Worm (Caenorhabditis elegans) whole organism, L3 larva: ENCODE measurements around the gene F14H8.8.

Experiments
- ZK546.5 ChIP-seq: sonication (generic microtip); optimal IDR thresholded peaks from 2 replicates; lab custom pipeline; 2017; ENCODE audit warnings: missing biosample characterization, missing genetic modification characterization
- ama-1 ChIP-seq: fragments of 150-350 bp; optimal IDR thresholded peaks from 2 replicates; lab custom pipeline; 2018
- ceh-16 ChIP-seq: sonication (generic microtip); optimal IDR thresholded peaks from 2 replicates; lab custom pipeline; 2017; ENCODE audit warnings: missing biosample characterization, missing genetic modification characterization
- ceh-28 ChIP-seq: fragments of 150-350 bp; optimal IDR thresholded peaks from 2 replicates; lab custom pipeline; 2014; ENCODE audit warnings: missing biosample characterization, missing genetic modification reagents, missing genetic modification characterization
- ceh-82 ChIP-seq: fragments of 150-350 bp; optimal IDR thresholded peaks from 2 replicates; lab custom pipeline; 2014; ENCODE audit warnings: missing biosample characterization, missing genetic modification characterization
- ceh-9 ChIP-seq: sonication (generic microtip); optimal IDR thresholded peaks from 2 replicates; lab custom pipeline; 2018; ENCODE audit warnings: missing biosample characterization, missing genetic modification characterization
- daf-12 ChIP-seq: fragments of 150-350 bp; optimal IDR thresholded peaks from 2 replicates; lab custom pipeline; 2014; ENCODE audit warnings: missing biosample characterization, missing genetic modification reagents, missing genetic modification characterization
- egl-5 ChIP-seq: fragments of 150-350 bp; optimal IDR thresholded peaks from 2 replicates; lab custom pipeline; 2017; ENCODE audit warnings: missing biosample characterization, missing genetic modification reagents, missing genetic modification characterization, inconsistent platforms
- elt-1 ChIP-seq: fragments of 150-350 bp; optimal IDR thresholded peaks from 2 replicates; lab custom pipeline; 2014; ENCODE audit warnings: missing biosample characterization, missing genetic modification characterization
- elt-2 ChIP-seq: sonication (generic microtip); optimal IDR thresholded peaks from 2 replicates; lab custom pipeline; 2016; ENCODE audit warnings: missing genetic modification reagents, mild to moderate bottlenecking, missing genetic modification characterization, missing compliant biosample characterization
- elt-3 ChIP-seq, 3 experiments: fragments of 150-350 bp in 1 of 3; sonication (generic microtip) in 2 of 3; optimal IDR thresholded peaks; 2 replicates in 2 of 3; 4 replicates in 1 of 3; lab custom pipeline; 2014 to 2017; ENCODE audit warnings: missing biosample characterization in 3 of 3, missing genetic modification characterization in 3 of 3
- eor-1 ChIP-seq, 2 experiments: fragments of 150-350 bp; optimal IDR thresholded peaks; 2 replicates each; lab custom pipeline; 2014 to 2018; ENCODE audit warnings: missing biosample characterization in 2 of 2, missing genetic modification characterization in 2 of 2
- fkh-2 ChIP-seq: fragments of 150-350 bp; optimal IDR thresholded peaks from 2 replicates; lab custom pipeline; 2014; ENCODE audit warnings: missing biosample characterization, missing genetic modification reagents, missing genetic modification characterization
- fos-1 ChIP-seq: fragments of 150-350 bp; optimal IDR thresholded peaks from 2 replicates; lab custom pipeline; 2014; ENCODE audit warnings: missing biosample characterization, missing genetic modification characterization
- hmg-11 ChIP-seq: sonication (generic microtip); optimal IDR thresholded peaks from 2 replicates; lab custom pipeline; 2016; ENCODE audit warnings: missing genetic modification characterization, missing compliant biosample characterization
- jun-1 ChIP-seq: fragments of 150-350 bp; optimal IDR thresholded peaks from 2 replicates; lab custom pipeline; 2014; ENCODE audit warnings: missing biosample characterization, missing genetic modification reagents, missing genetic modification characterization
- lin-15B ChIP-seq: fragments of 150-350 bp; optimal IDR thresholded peaks from 2 replicates; lab custom pipeline; 2014; ENCODE audit warnings: missing biosample characterization, missing genetic modification characterization
- lsy-12 ChIP-seq: sonication (generic microtip); optimal IDR thresholded peaks from 2 replicates; lab custom pipeline; 2016; ENCODE audit warnings: mild to moderate bottlenecking, missing genetic modification characterization, missing compliant biosample characterization
- mdl-1 ChIP-seq: fragments of 150-350 bp; optimal IDR thresholded peaks from 2 replicates; lab custom pipeline; 2014; ENCODE audit warnings: missing biosample characterization, missing genetic modification characterization
- mml-1 ChIP-seq: fragments of 150-350 bp; sonication (generic microtip); optimal IDR thresholded peaks from 3 replicates; lab custom pipeline; 2014; ENCODE audit warnings: missing biosample characterization, missing genetic modification characterization
- nhr-11 ChIP-seq: fragments of 150-350 bp; optimal IDR thresholded peaks from 2 replicates; lab custom pipeline; 2014; ENCODE audit warnings: missing biosample characterization, missing genetic modification characterization
- nhr-12 ChIP-seq: fragments of 150-350 bp; optimal IDR thresholded peaks from 2 replicates; lab custom pipeline; 2014; ENCODE audit warnings: missing biosample characterization, missing genetic modification characterization
- nhr-237 ChIP-seq: fragments of 150-350 bp; optimal IDR thresholded peaks from 2 replicates; lab custom pipeline; 2014; ENCODE audit warnings: missing biosample characterization, missing genetic modification characterization
- nhr-28 ChIP-seq: fragments of 150-350 bp; optimal IDR thresholded peaks from 2 replicates; lab custom pipeline; 2014; ENCODE audit warnings: missing biosample characterization, missing genetic modification characterization
- nhr-67 ChIP-seq: fragments of 150-350 bp; optimal IDR thresholded peaks from 2 replicates; lab custom pipeline; 2014; ENCODE audit warnings: missing biosample characterization, missing genetic modification characterization
- nhr-77 ChIP-seq: fragments of 150-350 bp; optimal IDR thresholded peaks from 2 replicates; lab custom pipeline; 2014; ENCODE audit warnings: missing biosample characterization, missing genetic modification characterization
- pha-4 ChIP-seq: fragments of 150-350 bp; optimal IDR thresholded peaks from 2 replicates; lab custom pipeline; 2014; ENCODE audit warnings: missing biosample characterization, missing genetic modification reagents, missing genetic modification characterization
- sea-2 ChIP-seq: fragments of 150-350 bp; sonication (generic microtip); optimal IDR thresholded peaks from 4 replicates; lab custom pipeline; 2014; ENCODE audit warnings: missing biosample characterization, missing genetic modification reagents, missing genetic modification characterization
- skn-1 ChIP-seq: fragments of 150-350 bp; optimal IDR thresholded peaks from 2 replicates; lab custom pipeline; 2014; ENCODE audit warnings: missing biosample characterization, missing genetic modification characterization
- snpc-4 ChIP-seq: fragments of 150-350 bp; optimal IDR thresholded peaks from 2 replicates; lab custom pipeline; 2014; ENCODE audit warnings: missing biosample characterization, missing genetic modification characterization
- unc-39 ChIP-seq: sonication (generic microtip); optimal IDR thresholded peaks from 4 replicates; lab custom pipeline; 2017; ENCODE audit warnings: missing biosample characterization, missing genetic modification characterization
- unc-62 ChIP-seq: fragments of 150-350 bp; sonication (generic microtip); optimal IDR thresholded peaks from 4 replicates; lab custom pipeline; 2014; ENCODE audit warnings: missing biosample characterization, missing genetic modification reagents, missing genetic modification characterization
- zag-1 ChIP-seq: fragments of 150-350 bp; optimal IDR thresholded peaks from 2 replicates; lab custom pipeline; 2014; ENCODE audit warnings: missing biosample characterization, missing genetic modification characterization
- ztf-4 ChIP-seq: fragments of 150-350 bp; optimal IDR thresholded peaks from 2 replicates; lab custom pipeline; 2014; ENCODE audit warnings: missing biosample characterization, missing genetic modification characterization

F14H8.8 gene

DNA sequence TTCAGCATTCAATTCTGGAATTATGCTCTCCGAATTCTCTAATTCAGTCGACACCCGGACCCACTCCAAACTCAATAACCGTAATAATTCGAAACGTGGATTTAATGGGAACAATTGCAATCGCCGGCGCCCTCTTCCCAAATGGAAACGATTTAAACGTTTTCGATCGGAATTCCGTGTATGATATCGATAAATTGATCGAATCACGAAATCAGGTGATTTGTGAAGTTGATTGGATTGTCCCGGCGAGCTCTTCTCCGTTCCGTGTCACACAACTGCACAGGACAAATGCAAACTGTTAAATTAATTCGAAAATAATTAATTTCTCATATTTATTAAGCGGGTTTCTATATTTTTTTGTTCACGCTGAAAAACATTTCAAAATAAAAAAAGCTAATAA lies 26.6 kb downstream of the F14H8.8 start, which contains the start of gene C25D7.16:
TSS of gene C25D7.16 (plus strand) at position 301 of the 400 bp plus-strand sequence.
- TF ChIP-seq sea-2 (GFP tag; lab: Kevin White, UChicago) (no peak), fos-1 (no peak), nhr-67 (tag; lab: Kevin White, UChicago) (no peak), unc-39 (tag; lab: Kevin White, UChicago) (no peak), nhr-11 (tag; lab: Kevin White, UChicago) (no peak), skn-1 (tag; lab: Kevin White, UChicago) (no peak), hmg-11 (tag; lab: Kevin White, UChicago) (no peak), ZK546.5 (tag; lab: Kevin White, UChicago) (no peak), mml-1 (tag; lab: Kevin White, UChicago) (no peak), lsy-12 (tag; lab: Kevin White, UChicago) (no peak), nhr-28 (tag; lab: Kevin White, UChicago) (no peak), ceh-16 (no peak), ceh-82 (tag; lab: Kevin White, UChicago) (no peak), elt-1 (tag; lab: Kevin White, UChicago) (no peak), nhr-12 (tag; lab: Kevin White, UChicago) (no peak), daf-12 (tag; lab: Kevin White, UChicago) (no peak), eor-1 (tag; optimal IDR thresholded peaks at IDR 0.05; lab: Kevin White, UChicago) (no peak), fkh-2 (no peak)

DNA sequence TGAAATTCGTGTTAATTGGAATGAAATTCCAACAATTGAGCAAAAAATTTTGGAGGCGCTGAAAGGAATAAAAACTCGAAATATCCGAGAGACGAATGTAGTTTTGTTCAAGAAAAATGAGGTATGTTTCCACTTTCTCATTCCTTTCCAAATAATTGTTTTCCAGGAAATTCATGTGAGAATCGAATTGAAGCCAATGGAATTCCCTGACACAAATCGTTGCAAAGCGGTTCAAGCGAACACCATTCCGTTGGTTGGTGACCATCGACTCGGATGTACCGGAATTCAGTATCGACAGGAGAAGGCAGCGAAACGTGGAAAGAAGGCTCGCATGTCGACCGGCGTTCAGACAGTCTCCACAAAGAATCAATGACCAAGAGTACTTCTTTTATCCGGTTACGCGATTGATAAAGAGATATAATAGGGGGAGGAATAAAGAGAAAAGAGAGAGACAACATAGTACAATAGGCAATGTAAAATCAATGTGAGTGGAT lies 27.1 kb downstream of the F14H8.8 start:
- TF ChIP-seq nhr-28 (tag; lab: Kevin White, UChicago) (no peak), fos-1 (no peak), ceh-82 (tag; lab: Kevin White, UChicago) (no peak), skn-1 (tag; lab: Kevin White, UChicago) (no peak), unc-39 (tag; lab: Kevin White, UChicago) (no peak), ztf-4 (tag; lab: Kevin White, UChicago) (no peak), unc-62 (GFP tag; lab: Kevin White, UChicago) (no peak), mdl-1 (no peak), ama-1 (lab: Kevin White, UChicago) (no peak)

DNA sequence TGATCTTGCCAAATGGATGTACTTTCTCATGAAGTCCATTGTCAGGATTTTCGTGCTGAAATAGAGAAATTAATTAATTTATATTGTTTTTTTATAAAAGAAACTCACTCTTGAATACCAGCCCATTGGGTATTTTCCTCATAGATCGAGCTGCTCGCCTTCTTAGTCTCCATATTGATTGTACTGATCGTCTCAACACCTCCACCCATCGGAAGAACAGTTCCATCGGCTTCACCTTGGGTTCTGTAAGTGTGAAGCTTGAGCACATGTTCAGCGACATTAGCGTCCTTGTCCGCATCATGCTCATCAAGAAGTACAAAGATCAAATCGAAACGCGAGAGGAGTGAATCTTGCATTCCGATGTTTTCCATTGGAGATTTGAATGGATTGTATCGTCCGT lies 28.5 kb downstream of the F14H8.8 start:
- TF ChIP-seq elt-3 (tag; optimal IDR thresholded peaks at IDR 0.05; lab: Kevin White, UChicago), result no peak
- no peak for TF ChIP-seq fos-1
- no peak for TF ChIP-seq snpc-4
- no peak for TF ChIP-seq ceh-28 (tag; lab: Kevin White, UChicago)

DNA sequence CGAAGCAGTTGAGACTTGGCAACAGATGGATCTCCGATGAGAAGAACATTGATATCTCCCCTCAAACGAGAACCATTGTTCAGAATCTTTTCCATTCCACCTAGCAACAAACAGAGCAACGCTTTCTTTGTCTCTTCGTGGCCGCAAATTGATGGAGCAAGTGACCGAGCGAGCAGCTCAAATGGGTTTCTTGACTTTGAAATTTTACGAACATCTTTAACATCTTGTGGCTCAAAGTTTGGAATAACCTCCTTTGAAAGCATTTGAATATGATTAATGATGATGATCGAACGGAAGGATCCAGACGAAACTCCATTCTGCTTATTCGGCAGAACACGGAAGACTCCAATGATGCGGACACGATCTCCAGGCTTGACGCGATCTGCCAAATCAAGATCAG lies 29.2 kb downstream of the F14H8.8 start:
- TF ChIP-seq snpc-4, result no peak
- TF ChIP-seq zag-1, result no peak
- TF ChIP-seq elt-2 (tag; lab: Kevin White, UChicago), result no peak
- no peak for TF ChIP-seq skn-1 (tag; lab: Kevin White, UChicago)
- no peak for TF ChIP-seq elt-3 (tag; optimal IDR thresholded peaks at IDR 0.05; lab: Kevin White, UChicago)
- no peak for TF ChIP-seq jun-1
- TF ChIP-seq ceh-9 (tag; lab: Kevin White, UChicago), result no peak
- no peak for TF ChIP-seq nhr-28 (tag; lab: Kevin White, UChicago)
- no peak for TF ChIP-seq nhr-237
- no peak for TF ChIP-seq fos-1
- TF ChIP-seq nhr-67 (tag; lab: Kevin White, UChicago), result no peak
- TF ChIP-seq ZK546.5 (tag; lab: Kevin White, UChicago), result no peak
- TF ChIP-seq egl-5 (tag; lab: Kevin White, UChicago), result no peak
- no peak for TF ChIP-seq ama-1 (lab: Kevin White, UChicago)
- no peak for TF ChIP-seq elt-1 (tag; lab: Kevin White, UChicago)
- no peak for TF ChIP-seq nhr-12 (tag; lab: Kevin White, UChicago)
- no peak for TF ChIP-seq pha-4 (tag; lab: Kevin White, UChicago)
- TF ChIP-seq lin-15B (tag; lab: Kevin White, UChicago), result no peak

DNA sequence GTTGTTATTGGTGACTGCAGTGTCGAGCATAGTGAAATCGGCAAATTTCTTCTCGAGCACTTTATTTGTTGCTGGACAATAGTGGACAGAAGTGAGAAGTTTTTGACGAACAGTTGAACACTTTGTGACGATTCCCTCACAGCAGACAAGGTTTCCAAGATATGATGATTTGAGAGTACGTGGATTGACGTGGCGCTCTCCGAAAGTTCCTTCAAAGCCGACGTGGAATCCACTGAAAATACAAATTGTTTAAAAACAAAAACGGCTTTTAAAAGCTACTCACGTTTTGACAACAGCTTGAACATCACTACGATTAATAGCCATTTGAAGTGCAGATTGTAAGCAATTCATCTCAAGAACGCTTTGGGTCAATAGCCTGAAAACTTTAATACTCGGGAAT lies 29.7 kb downstream of the F14H8.8 start:
- TF ChIP-seq nhr-11 (tag; lab: Kevin White, UChicago) (no peak), hmg-11 (tag; lab: Kevin White, UChicago) (no peak), nhr-77 (tag; lab: Kevin White, UChicago) (no peak), nhr-67 (tag; lab: Kevin White, UChicago) (no peak), skn-1 (tag; lab: Kevin White, UChicago) (no peak)
